Worm (Caenorhabditis elegans) whole organism, L4/young adult: ENCODE results near the gene W02D7.8.

Experiments
- W03F9.2 ChIP-seq: fragments of 150-350 bp; optimal IDR thresholded peaks from 2 replicates; lab custom pipeline; 2014; ENCODE audit warnings: missing biosample characterization, missing genetic modification characterization
- dao-5 ChIP-seq: sonication (generic microtip); optimal IDR thresholded peaks from 2 replicates; lab custom pipeline; 2016; ENCODE audit warnings: missing genotype, missing genetic modification characterization, moderate library complexity, missing compliant biosample characterization
- him-1 ChIP-seq: sonication (generic microtip); optimal IDR thresholded peaks from 2 replicates; lab custom pipeline; 2016; ENCODE audit warnings: missing genotype, missing genetic modification reagents, missing genetic modification characterization, missing compliant biosample characterization

Gene W02D7.8

ce11 chrV:8259016-8259415 lies 47.2 kb downstream of the W02D7.8 start, which contains the start of gene C16D9.1:
Gene C16D9.1 (plus strand): TSS chrV:8259316.
- TF ChIP-seq W03F9.2 (tag; lab: Kevin White, UChicago) (no peak), him-1 (tag; lab: Kevin White, UChicago) (no peak), dao-5 (tag; lab: Kevin White, UChicago) (no peak)
